Worm (Caenorhabditis elegans) whole organism, L1 larva: ENCODE data around the gene cct-7.

Experiments
- F16B12.6 ChIP-seq: fragments of 150-350 bp; optimal IDR thresholded peaks from 2 replicates; lab custom pipeline; 2014; ENCODE audit warnings: missing biosample characterization, missing genetic modification characterization
- Y116A8C.19 ChIP-seq: sonication (generic microtip); optimal IDR thresholded peaks from 2 replicates; lab custom pipeline; 2016; ENCODE audit warnings: missing compliant biosample characterization, missing genetic modification characterization, borderline replicate concordance
- aly-2 ChIP-seq: fragments of 150-350 bp; optimal IDR thresholded peaks from 2 replicates; lab custom pipeline; 2014; ENCODE audit warnings: missing biosample characterization, missing genetic modification characterization
- ama-1 ChIP-seq: fragments of 150-350 bp; optimal IDR thresholded peaks from 2 replicates; lab custom pipeline; 2014
- blmp-1 ChIP-seq: fragments of 150-350 bp; optimal IDR thresholded peaks from 2 replicates; lab custom pipeline; 2014; ENCODE audit warnings: missing biosample characterization, missing genetic modification characterization
- ceh-82 ChIP-seq, 3 experiments: fragments of 150-350 bp in 1 of 3; sonication (generic microtip) in 2 of 3; optimal IDR thresholded peaks; 2 replicates each; lab custom pipeline; 2014 to 2017; ENCODE audit warnings: missing biosample characterization in 3 of 3, missing genetic modification characterization in 3 of 3
- ceh-88 ChIP-seq: fragments of 200-800 bp; sonication (Bioruptor generic); IDR thresholded peaks from 2 replicates; pipeline ENCODE4 v1.3.6; 2022; ENCODE audit warnings: missing genetic modification characterization, missing compliant biosample characterization
- ceh-90 ChIP-seq: sonication (generic microtip); optimal IDR thresholded peaks from 2 replicates; lab custom pipeline; 2016; ENCODE audit warnings: missing genetic modification characterization, missing compliant biosample characterization
- ces-1 ChIP-seq: fragments of 150-350 bp; optimal IDR thresholded peaks from 2 replicates; lab custom pipeline; 2014; ENCODE audit warnings: missing biosample characterization, missing genetic modification reagents, missing genetic modification characterization
- dsc-1 ChIP-seq: sonication (generic microtip); optimal IDR thresholded peaks from 2 replicates; lab custom pipeline; 2016; ENCODE audit warnings: mild to moderate bottlenecking, missing genetic modification characterization, missing compliant biosample characterization
- egl-13 ChIP-seq: sonication (generic microtip); optimal IDR thresholded peaks from 2 replicates; lab custom pipeline; 2016; ENCODE audit warnings: missing genotype, missing genetic modification reagents, missing genetic modification characterization, missing compliant biosample characterization
- egl-27 ChIP-seq, 2 experiments: fragments of 150-350 bp in 1 of 2; sonication (generic microtip); optimal IDR thresholded peaks; 3 replicates each; lab custom pipeline; 2017 to 2018; ENCODE audit warnings: missing biosample characterization in 2 of 2, missing genetic modification characterization in 2 of 2, missing genetic modification reagents in 2 of 2
- elt-3 ChIP-seq, 6 experiments: fragments of 150-350 bp in 1 of 6; sonication (generic microtip); optimal IDR thresholded peaks; 2 replicates each; lab custom pipeline; 2017 to 2018; ENCODE audit warnings: missing biosample characterization in 6 of 6, missing genetic modification characterization in 6 of 6, inconsistent platforms in 1 of 6
- fkh-4 ChIP-seq: sonication (generic microtip); optimal IDR thresholded peaks from 2 replicates; lab custom pipeline; 2016; ENCODE audit warnings: missing compliant biosample characterization, missing genetic modification characterization, borderline replicate concordance
- fkh-8 ChIP-seq: sonication (generic microtip); optimal IDR thresholded peaks from 2 replicates; lab custom pipeline; 2016; ENCODE audit warnings: mild to moderate bottlenecking, missing genetic modification characterization, missing compliant biosample characterization
- fos-1 ChIP-seq: fragments of 150-350 bp; optimal IDR thresholded peaks from 2 replicates; lab custom pipeline; 2014; ENCODE audit warnings: missing biosample characterization, missing genetic modification characterization
- grh-1 ChIP-seq: fragments of 200-800 bp; sonication (Bioruptor generic); IDR thresholded peaks from 2 replicates; pipeline ENCODE4 v1.3.6; 2022; ENCODE audit warnings: missing genetic modification reagents, missing genetic modification characterization, missing compliant biosample characterization
- hlh-17 ChIP-seq: fragments of 200-800 bp; sonication (Bioruptor generic); optimal IDR thresholded peaks from 2 replicates; lab custom pipeline; 2018; ENCODE audit warnings: missing genetic modification characterization, mild to moderate bottlenecking, missing compliant biosample characterization, moderate library complexity, borderline replicate concordance
- jun-1 ChIP-seq: fragments of 150-350 bp; optimal IDR thresholded peaks from 2 replicates; lab custom pipeline; 2014; ENCODE audit warnings: missing biosample characterization, missing genetic modification reagents, missing genetic modification characterization
- lin-14 ChIP-seq: fragments of 200-800 bp; sonication (Bioruptor generic); optimal IDR thresholded peaks from 2 replicates; lab custom pipeline; 2018; ENCODE audit warnings: mild to moderate bottlenecking, missing genetic modification characterization, moderate library complexity, missing compliant biosample characterization
- lin-35 ChIP-seq, 2 experiments: fragments of 150-350 bp; optimal IDR thresholded peaks; 2 replicates each; lab custom pipeline; 2014; ENCODE audit warnings: missing biosample characterization in 2 of 2, missing genetic modification characterization in 2 of 2, missing genetic modification reagents in 2 of 2
- mep-1 ChIP-seq: fragments of 150-350 bp; optimal IDR thresholded peaks from 2 replicates; lab custom pipeline; 2014; ENCODE audit warnings: missing biosample characterization, missing genetic modification characterization
- nhr-11 ChIP-seq: fragments of 150-350 bp; optimal IDR thresholded peaks from 2 replicates; lab custom pipeline; 2014; ENCODE audit warnings: missing biosample characterization, missing genetic modification characterization
- nhr-20 ChIP-seq: sonication (generic microtip); optimal IDR thresholded peaks from 2 replicates; lab custom pipeline; 2016; ENCODE audit warnings: mild to moderate bottlenecking, missing genetic modification characterization, missing compliant biosample characterization
- nhr-237 ChIP-seq: fragments of 150-350 bp; optimal IDR thresholded peaks from 2 replicates; lab custom pipeline; 2014; ENCODE audit warnings: missing biosample characterization, missing genetic modification characterization
- nhr-28 ChIP-seq: fragments of 150-350 bp; optimal IDR thresholded peaks from 2 replicates; lab custom pipeline; 2014; ENCODE audit warnings: missing biosample characterization, missing genetic modification characterization
- nhr-47 ChIP-seq: sonication (generic microtip); optimal IDR thresholded peaks from 2 replicates; lab custom pipeline; 2016; ENCODE audit warnings: mild to moderate bottlenecking, missing genetic modification characterization, moderate library complexity, missing compliant biosample characterization
- nhr-71 ChIP-seq: sonication (generic microtip); optimal IDR thresholded peaks from 2 replicates; lab custom pipeline; 2016; ENCODE audit warnings: mild to moderate bottlenecking, missing genetic modification characterization, moderate library complexity, missing compliant biosample characterization
- nhr-85 ChIP-seq: sonication (generic microtip); peaks from one replicate; lab custom pipeline; 2016; ENCODE audit warnings: missing genetic modification characterization, inconsistent platforms, missing compliant biosample characterization
- skn-1 ChIP-seq: fragments of 150-350 bp; optimal IDR thresholded peaks from 2 replicates; lab custom pipeline; 2014; ENCODE audit warnings: missing biosample characterization, missing genetic modification characterization
- sox-4 ChIP-seq: sonication (generic microtip); optimal IDR thresholded peaks from 2 replicates; lab custom pipeline; 2016; ENCODE audit warnings: missing genetic modification characterization, missing compliant biosample characterization
- sup-37 ChIP-seq: fragments of 200-800 bp; sonication (Bioruptor generic); optimal IDR thresholded peaks from 2 replicates; lab custom pipeline; 2018; ENCODE audit warnings: mild to moderate bottlenecking, missing genetic modification characterization, missing compliant biosample characterization
- swsn-7 ChIP-seq: sonication (generic microtip); optimal IDR thresholded peaks from 2 replicates; lab custom pipeline; 2016; ENCODE audit warnings: missing genetic modification characterization, missing compliant biosample characterization
- tlp-1 ChIP-seq: fragments of 150-350 bp; optimal IDR thresholded peaks from 2 replicates; lab custom pipeline; 2014; ENCODE audit warnings: missing biosample characterization, missing genetic modification characterization
- unc-130 ChIP-seq: fragments of 150-350 bp; optimal IDR thresholded peaks from 2 replicates; lab custom pipeline; 2017; ENCODE audit warnings: missing biosample characterization, missing genetic modification characterization, inconsistent platforms
- unc-86 ChIP-seq: sonication (generic microtip); optimal IDR thresholded peaks from 2 replicates; lab custom pipeline; 2016; ENCODE audit warnings: missing genetic modification characterization, missing compliant biosample characterization
- zip-4 ChIP-seq: fragments of 200-800 bp; sonication (Bioruptor generic); optimal IDR thresholded peaks from 2 replicates; lab custom pipeline; 2018; ENCODE audit warnings: mild to moderate bottlenecking, missing genetic modification characterization, moderate library complexity, missing compliant biosample characterization
- ztf-11 ChIP-seq, 2 experiments: sonication (generic microtip); optimal IDR thresholded peaks; 2 replicates each; lab custom pipeline; 2016 to 2017; ENCODE audit warnings: missing genetic modification characterization in 2 of 2, missing biosample characterization in 1 of 2, missing compliant biosample characterization in 1 of 2
- ztf-4 ChIP-seq: fragments of 150-350 bp; optimal IDR thresholded peaks from 2 replicates; lab custom pipeline; 2014; ENCODE audit warnings: missing biosample characterization, missing genetic modification characterization

Gene cct-7

ce11 chrV:1871768-1872296, at the start of gene cct-7, which contains the start of gene T10B5.4 (continued):
- TF ChIP-seq hlh-17 (GFP tag; lab: Kevin White, UChicago) (no peak), nhr-11 (tag; lab: Kevin White, UChicago) (peak; percentile 57), egl-13 (tag; lab: Kevin White, UChicago) (peak; percentile 88), lin-14 (GFP tag; lab: Kevin White, UChicago) (peak; percentile 100), jun-1 (tag; lab: Kevin White, UChicago) (peak; percentile 80), lin-35 (GFP tag; optimal IDR thresholded peaks at IDR 0.05; lab: Kevin White, UChicago) (peak; percentile 85), ama-1 (lab: Kevin White, UChicago) (no peak), ztf-4 (peak; percentile 62), F16B12.6 (peak; percentile 56), blmp-1 (tag; lab: Kevin White, UChicago) (peak; percentile 35), aly-2 (tag; lab: Kevin White, UChicago) (no peak), fkh-4 (tag; lab: Kevin White, UChicago) (no peak), nhr-20 (tag; lab: Kevin White, UChicago) (peak; percentile 84), swsn-7 (tag; lab: Kevin White, UChicago) (peak; percentile 85), ces-1 (GFP tag; lab: Kevin White, UChicago) (no peak), ceh-88 (GFP tag; lab: Robert Waterston, UW) (peak; percentile 44; the same call in 1 of the 2 replicates), unc-86 (peak; percentile 92), nhr-47 (tag; lab: Kevin White, UChicago) (peak; percentile 91), elt-3 (tag; optimal IDR thresholded peaks at IDR 0.05; lab: Kevin White, UChicago) (no peak), nhr-237 (peak; percentile 73), tlp-1 (tag; lab: Kevin White, UChicago) (no peak), nhr-28 (tag; lab: Kevin White, UChicago) (no peak), unc-130 (tag; lab: Kevin White, UChicago) (peak; percentile 48), skn-1 (tag; lab: Kevin White, UChicago) (peak; percentile 92), fkh-8 (tag; lab: Kevin White, UChicago) (peak; percentile 99), sox-4 (peak; percentile 63), grh-1 (GFP tag; lab: Robert Waterston, UW) (no peak), nhr-85 (tag; lab: Kevin White, UChicago) (peak; percentile 74), ceh-90 (tag; lab: Kevin White, UChicago) (peak; percentile 55), mep-1 (tag; lab: Kevin White, UChicago) (peak; percentile 91), ztf-11 (tag; optimal IDR thresholded peaks at IDR 0.05; lab: Kevin White, UChicago) (peak in 1 of 2 experiments; percentile 74), fos-1 (tag; lab: Kevin White, UChicago) (peak; percentile 83), zip-4 (GFP tag; lab: Kevin White, UChicago) (no peak)

ce11 chrV:1824528-1824927, 47.5 kb upstream of the cct-7 start:
- TF ChIP-seq F16B12.6, result no peak
- no peak for TF ChIP-seq nhr-28 (tag; lab: Kevin White, UChicago)
- no peak for TF ChIP-seq mep-1 (tag; lab: Kevin White, UChicago)
- TF ChIP-seq nhr-237, result no peak
- no peak for TF ChIP-seq ces-1 (GFP tag; lab: Kevin White, UChicago)
- TF ChIP-seq egl-27 (tag; optimal IDR thresholded peaks at IDR 0.05; lab: Kevin White, UChicago), result no peak
- no peak for TF ChIP-seq egl-13 (tag; lab: Kevin White, UChicago)
- no peak for TF ChIP-seq sup-37
- TF ChIP-seq nhr-71 (tag; lab: Kevin White, UChicago), result no peak
- no peak for TF ChIP-seq blmp-1 (tag; lab: Kevin White, UChicago)
- TF ChIP-seq fkh-4 (tag; lab: Kevin White, UChicago), result no peak
- TF ChIP-seq ceh-82 (tag; optimal IDR thresholded peaks at IDR 0.05; lab: Kevin White, UChicago), result no peak

- TF ChIP-seq nhr-85 (tag; lab: Kevin White, UChicago) (peak; percentile 30), dsc-1 (tag; lab: Kevin White, UChicago) (peak; percentile 14), sup-37 (no peak), Y116A8C.19 (tag; lab: Kevin White, UChicago) (no peak), ztf-11 (tag; optimal IDR thresholded peaks at IDR 0.05; lab: Kevin White, UChicago) (no peak)
Measured at ce11 chrV:1829973-1830372, 42.1 kb upstream of the cct-7 start, which contains the start of gene Y32G9B.1. Gene Y32G9B.1 (minus strand): TSS chrV:1830073.
